Worm (Caenorhabditis elegans) whole organism, L4/young adult: ENCODE results near the gene srg-5.

Experiments used
- dao-5 ChIP-seq: sonication (generic microtip); optimal IDR thresholded peaks from 2 replicates; lab custom pipeline; 2016; ENCODE audit warnings: missing genotype, missing genetic modification characterization, moderate library complexity, missing compliant biosample characterization
- him-1 ChIP-seq: sonication (generic microtip); optimal IDR thresholded peaks from 2 replicates; lab custom pipeline; 2016; ENCODE audit warnings: missing genotype, missing genetic modification reagents, missing genetic modification characterization, missing compliant biosample characterization

ce11 chrIII:6287195-6287594 lies 22.8 kb upstream of the srg-5 start, which contains the start of gene F47D12.6:
- TF ChIP-seq dao-5 (tag; lab: Kevin White, UChicago) (no peak), him-1 (tag; lab: Kevin White, UChicago) (no peak)
